Worm (Caenorhabditis elegans) whole organism, mixed stage, embryonic: ENCODE measurements around the gene F19B10.5.
A peak's percentile ranks its signal among the peaks of the same experiment; 100 is the strongest.

Source experiments
- M03D4.4 ChIP-seq: sonication (generic microtip); optimal IDR thresholded peaks from 2 replicates; lab custom pipeline; 2017; ENCODE audit warnings: mild to moderate bottlenecking, missing genetic modification characterization, missing compliant biosample characterization
- bed-3 ChIP-seq: fragments of 200-800 bp; sonication (Bioruptor generic); optimal IDR thresholded peaks from 3 replicates; lab custom pipeline; 2018; ENCODE audit warnings: mild to moderate bottlenecking, missing genetic modification characterization, moderate library complexity, missing compliant biosample characterization
- blmp-1 ChIP-seq: fragments of 150-350 bp; optimal IDR thresholded peaks from 2 replicates; lab custom pipeline; 2014; ENCODE audit warnings: missing biosample characterization, missing genetic modification characterization
- ceh-83 ChIP-seq: fragments of 200-800 bp; sonication (Bioruptor generic); optimal IDR thresholded peaks from 2 replicates; lab custom pipeline; 2018; ENCODE audit warnings: mild to moderate bottlenecking, missing genetic modification characterization, missing compliant biosample characterization
- ces-1 ChIP-seq: fragments of 150-350 bp; optimal IDR thresholded peaks from 2 replicates; lab custom pipeline; 2014; ENCODE audit warnings: missing biosample characterization, missing genetic modification reagents, missing genetic modification characterization
- drap-1 ChIP-seq: fragments of 200-800 bp; sonication (Bioruptor generic); optimal IDR thresholded peaks from 3 replicates; lab custom pipeline; 2018; ENCODE audit warnings: mild to moderate bottlenecking, missing genetic modification characterization, missing compliant biosample characterization
- elt-1 ChIP-seq: sonication (generic microtip); optimal IDR thresholded peaks from 2 replicates; lab custom pipeline; 2017; ENCODE audit warnings: missing genetic modification characterization, mild to moderate bottlenecking, missing compliant biosample characterization, antibody characterized with exemption, moderate library complexity, borderline replicate concordance; ENCODE audit not compliant: insufficient read depth
- elt-3 ChIP-seq: fragments of 150-350 bp; optimal IDR thresholded peaks from 2 replicates; lab custom pipeline; 2014; ENCODE audit warnings: missing biosample characterization, missing genetic modification characterization
- flh-1 ChIP-seq: fragments of 200-800 bp; sonication (Bioruptor generic); optimal IDR thresholded peaks from 2 replicates; lab custom pipeline; 2018; ENCODE audit warnings: mild to moderate bottlenecking, missing genetic modification characterization, moderate library complexity, missing compliant biosample characterization
- ham-2 ChIP-seq: fragments of 200-800 bp; sonication (Bioruptor generic); optimal IDR thresholded peaks from 2 replicates; lab custom pipeline; 2018; ENCODE audit warnings: mild to moderate bottlenecking, missing genetic modification characterization, missing compliant biosample characterization
- lin-13 ChIP-seq: fragments of 150-350 bp; optimal IDR thresholded peaks from 2 replicates; lab custom pipeline; 2014; ENCODE audit warnings: missing biosample characterization, missing genetic modification characterization
- lin-32 ChIP-seq: fragments of 200-800 bp; sonication (Bioruptor generic); optimal IDR thresholded peaks from 2 replicates; lab custom pipeline; 2018; ENCODE audit warnings: mild to moderate bottlenecking, missing genetic modification characterization, missing compliant biosample characterization
- lsy-2 ChIP-seq: fragments of 150-350 bp; optimal IDR thresholded peaks from 2 replicates; lab custom pipeline; 2014; ENCODE audit warnings: missing biosample characterization, missing genetic modification characterization
- mab-5 ChIP-seq: fragments of 150-350 bp; optimal IDR thresholded peaks from 2 replicates; lab custom pipeline; 2014; ENCODE audit warnings: missing biosample characterization, missing genetic modification characterization
- mep-1 ChIP-seq: fragments of 150-350 bp; optimal IDR thresholded peaks from 2 replicates; lab custom pipeline; 2017; ENCODE audit warnings: missing biosample characterization, missing genetic modification reagents, missing genetic modification characterization, inconsistent platforms
- mls-2 ChIP-seq: sonication (generic microtip); optimal IDR thresholded peaks from 2 replicates; lab custom pipeline; 2016; ENCODE audit warnings: mild to moderate bottlenecking, missing genetic modification characterization, moderate library complexity, missing compliant biosample characterization
- nhr-12 ChIP-seq: fragments of 150-350 bp; optimal IDR thresholded peaks from 2 replicates; lab custom pipeline; 2014; ENCODE audit warnings: missing biosample characterization, missing genetic modification characterization
- nhr-2 ChIP-seq: fragments of 150-350 bp; optimal IDR thresholded peaks from 2 replicates; lab custom pipeline; 2014; ENCODE audit warnings: missing biosample characterization, missing genetic modification characterization
- nhr-237 ChIP-seq: fragments of 150-350 bp; optimal IDR thresholded peaks from 2 replicates; lab custom pipeline; 2014; ENCODE audit warnings: missing biosample characterization, missing genetic modification characterization
- nhr-76 ChIP-seq: sonication (generic microtip); optimal IDR thresholded peaks from 2 replicates; lab custom pipeline; 2017; ENCODE audit warnings: missing biosample characterization, missing genetic modification characterization
- pha-4 ChIP-seq: fragments of 150-350 bp; optimal IDR thresholded peaks from 2 replicates; lab custom pipeline; 2018; ENCODE audit warnings: missing biosample characterization, missing genetic modification reagents, missing genetic modification characterization
- sem-2 ChIP-seq: fragments of 200-800 bp; sonication (Bioruptor generic); optimal IDR thresholded peaks from 2 replicates; lab custom pipeline; 2018; ENCODE audit warnings: mild to moderate bottlenecking, missing genetic modification characterization, missing compliant biosample characterization
- sptf-1 ChIP-seq: sonication (generic microtip); optimal IDR thresholded peaks from 2 replicates; lab custom pipeline; 2017; ENCODE audit warnings: mild to moderate bottlenecking, missing genetic modification characterization, moderate library complexity, missing compliant biosample characterization
- tbx-8 ChIP-seq: fragments of 200-800 bp; sonication (Bioruptor generic); optimal IDR thresholded peaks from 2 replicates; lab custom pipeline; 2018; ENCODE audit warnings: mild to moderate bottlenecking, missing genetic modification characterization, moderate library complexity, missing compliant biosample characterization
- unc-120 ChIP-seq: sonication (generic microtip); optimal IDR thresholded peaks from 2 replicates; lab custom pipeline; 2017; ENCODE audit warnings: missing genetic modification characterization, missing compliant biosample characterization; ENCODE audit not compliant: poor library complexity, severe bottlenecking
- unc-62 ChIP-seq: fragments of 150-350 bp; optimal IDR thresholded peaks from 2 replicates; lab custom pipeline; 2014; ENCODE audit warnings: missing biosample characterization, missing genetic modification reagents, missing genetic modification characterization
- zip-8 ChIP-seq: fragments of 150-350 bp; optimal IDR thresholded peaks from 2 replicates; lab custom pipeline; 2014; ENCODE audit warnings: missing biosample characterization, missing genetic modification characterization
- ztf-11 ChIP-seq: fragments of 150-350 bp; optimal IDR thresholded peaks from 2 replicates; lab custom pipeline; 2014; ENCODE audit warnings: missing biosample characterization, missing genetic modification characterization

F19B10.5 gene

ce11 chrII:3655378-3655777 is at the start of gene F19B10.5:
F19B10.5 (plus strand) TSS chrII:3655678.
- no peak for TF ChIP-seq nhr-12
- no peak for TF ChIP-seq flh-1 (GFP tag; lab: Kevin White, UChicago)
- TF ChIP-seq lin-32 (GFP tag; lab: Kevin White, UChicago): no peak

ce11 chrII:3609764-3610163 is 45.7 kb upstream of the F19B10.5 start, which contains the start of gene Y49F6A.5:
Y49F6A.5 (minus strand) TSS chrII:3609864.
- TF ChIP-seq elt-1 (tag; lab: Kevin White, UChicago) (no peak), nhr-12 (no peak), mls-2 (no peak), drap-1 (GFP tag; lab: Kevin White, UChicago) (no peak), M03D4.4 (tag; lab: Kevin White, UChicago) (no peak), lsy-2 (tag; lab: Kevin White, UChicago) (no peak), mab-5 (no peak), blmp-1 (no peak), sptf-1 (tag; lab: Kevin White, UChicago) (no peak), nhr-237 (tag; lab: Kevin White, UChicago) (no peak), bed-3 (GFP tag; lab: Kevin White, UChicago) (no peak), sem-2 (no peak), mep-1 (tag; lab: Kevin White, UChicago) (no peak), unc-62 (GFP tag; lab: Kevin White, UChicago) (no peak), lin-13 (no peak), zip-8 (tag; lab: Kevin White, UChicago) (no peak), ham-2 (GFP tag; lab: Kevin White, UChicago) (no peak)

ce11 chrII:3616615-3617014 is 38.9 kb upstream of the F19B10.5 start:
- TF ChIP-seq pha-4 (tag; lab: Kevin White, UChicago) (no peak), sptf-1 (tag; lab: Kevin White, UChicago) (peak; percentile 31)

ce11 chrII:3617512-3617911 is 38.0 kb upstream of the F19B10.5 start, which contains the start of gene F40E12.1:
F40E12.1 (plus strand) TSS chrII:3617812.
- TF ChIP-seq elt-1 (tag; lab: Kevin White, UChicago): no peak
- TF ChIP-seq pha-4 (tag; lab: Kevin White, UChicago): no peak
- TF ChIP-seq unc-120 (tag; lab: Kevin White, UChicago): no peak
- TF ChIP-seq unc-62 (GFP tag; lab: Kevin White, UChicago): no peak
- no peak for TF ChIP-seq nhr-2 (tag; lab: Kevin White, UChicago)
- TF ChIP-seq ztf-11: no peak
- no peak for TF ChIP-seq mab-5
- no peak for TF ChIP-seq M03D4.4 (tag; lab: Kevin White, UChicago)
- no peak for TF ChIP-seq sem-2
- no peak for TF ChIP-seq elt-3 (tag; lab: Kevin White, UChicago)
- no peak for TF ChIP-seq nhr-76 (tag; lab: Kevin White, UChicago)
- TF ChIP-seq zip-8 (tag; lab: Kevin White, UChicago): no peak
- no peak for TF ChIP-seq ceh-83 (GFP tag; lab: Kevin White, UChicago)
- TF ChIP-seq flh-1 (GFP tag; lab: Kevin White, UChicago): no peak
- no peak for TF ChIP-seq lin-13
- no peak for TF ChIP-seq ham-2 (GFP tag; lab: Kevin White, UChicago)
- TF ChIP-seq ces-1 (GFP tag; lab: Kevin White, UChicago): no peak
- no peak for TF ChIP-seq drap-1 (GFP tag; lab: Kevin White, UChicago)
- no peak for TF ChIP-seq nhr-12
- no peak for TF ChIP-seq bed-3 (GFP tag; lab: Kevin White, UChicago)

ce11 chrII:3620862-3621261 is 34.6 kb upstream of the F19B10.5 start:
- TF ChIP-seq elt-3 (tag; lab: Kevin White, UChicago): no peak
- TF ChIP-seq mep-1 (tag; lab: Kevin White, UChicago): peak; percentile 17
- no peak for TF ChIP-seq nhr-12

- no peak for TF ChIP-seq pha-4 (tag; lab: Kevin White, UChicago)
- no peak for TF ChIP-seq unc-120 (tag; lab: Kevin White, UChicago)
- TF ChIP-seq mep-1 (tag; lab: Kevin White, UChicago): no peak
- TF ChIP-seq M03D4.4 (tag; lab: Kevin White, UChicago): no peak
- no peak for TF ChIP-seq flh-1 (GFP tag; lab: Kevin White, UChicago)
- no peak for TF ChIP-seq tbx-8 (GFP tag; lab: Kevin White, UChicago)
- TF ChIP-seq zip-8 (tag; lab: Kevin White, UChicago): no peak
- no peak for TF ChIP-seq bed-3 (GFP tag; lab: Kevin White, UChicago)
Observed at ce11 chrII:3622014-3622413, 33.5 kb upstream of the F19B10.5 start, which contains the start of gene M151.7. M151.7 (plus strand) TSS chrII:3622314.
